Worm (Caenorhabditis elegans) whole organism, L4/young adult: ENCODE measurements around the gene F09F9.3.

Source experiments
- W03F9.2 ChIP-seq: fragments of 150-350 bp; optimal IDR thresholded peaks from 2 replicates; lab custom pipeline; 2014; ENCODE audit warnings: missing biosample characterization, missing genetic modification characterization
- dao-5 ChIP-seq: sonication (generic microtip); optimal IDR thresholded peaks from 2 replicates; lab custom pipeline; 2016; ENCODE audit warnings: missing genotype, missing genetic modification characterization, moderate library complexity, missing compliant biosample characterization
- him-1 ChIP-seq: sonication (generic microtip); optimal IDR thresholded peaks from 2 replicates; lab custom pipeline; 2016; ENCODE audit warnings: missing genotype, missing genetic modification reagents, missing genetic modification characterization, missing compliant biosample characterization

- TF ChIP-seq W03F9.2 (tag; lab: Kevin White, UChicago): no peak
- TF ChIP-seq him-1: no peak
- TF ChIP-seq dao-5 (tag; lab: Kevin White, UChicago): no peak
Measured at ce11 chrX:4136547-4137311, 15.9 kb upstream of the F09F9.3 start.
